Worm (Caenorhabditis elegans) whole organism, L4 larva: ENCODE data around the gene F41C3.8.

Source experiments
- aly-2 ChIP-seq: sonication (generic microtip); optimal IDR thresholded peaks from 2 replicates; lab custom pipeline; 2018; ENCODE audit warnings: missing biosample characterization, missing genetic modification characterization
- attf-4 ChIP-seq: sonication (generic microtip); optimal IDR thresholded peaks from 3 replicates; lab custom pipeline; 2017; ENCODE audit warnings: missing biosample characterization, missing genetic modification characterization
- ceh-32 ChIP-seq: sonication (generic microtip); optimal IDR thresholded peaks from 2 replicates; lab custom pipeline; 2016; ENCODE audit warnings: mild to moderate bottlenecking, missing genetic modification characterization, missing compliant biosample characterization; ENCODE audit not compliant: poor library complexity
- ceh-44 ChIP-seq: fragments of 200-800 bp; sonication (Bioruptor generic); IDR thresholded peaks from 2 replicates; pipeline ENCODE4 v1.3.6; 2022; ENCODE audit warnings: missing genetic modification reagents, missing genetic modification characterization, missing compliant biosample characterization
- hif-1 ChIP-seq, 2 experiments: sonication (generic microtip); optimal IDR thresholded peaks; 2 replicates each; lab custom pipeline; 2016 to 2017; ENCODE audit warnings: missing compliant biosample characterization in 2 of 2, missing genetic modification characterization in 2 of 2, missing genetic modification reagents in 2 of 2, missing genotype in 2 of 2, mild to moderate bottlenecking in 1 of 2
- lsy-2 ChIP-seq, 2 experiments: fragments of 150-350 bp in 1 of 2; sonication (generic microtip) in 1 of 2; optimal IDR thresholded peaks; 2 replicates each; lab custom pipeline; 2014 to 2017; ENCODE audit warnings: missing biosample characterization in 2 of 2, missing genetic modification characterization in 2 of 2
- mdl-1 ChIP-seq, 2 experiments: fragments of 150-350 bp in 1 of 2; sonication (generic microtip) in 1 of 2; optimal IDR thresholded peaks; 2 replicates each; lab custom pipeline; 2014 to 2017; ENCODE audit warnings: missing biosample characterization in 2 of 2, missing genetic modification characterization in 2 of 2
- nhr-237 ChIP-seq: sonication (generic microtip); optimal IDR thresholded peaks from 2 replicates; lab custom pipeline; 2017; ENCODE audit warnings: missing biosample characterization, missing genetic modification characterization
- ztf-11 ChIP-seq: fragments of 150-350 bp; optimal IDR thresholded peaks from 2 replicates; lab custom pipeline; 2014; ENCODE audit warnings: missing biosample characterization, missing genetic modification characterization

ce11 chrII:4677916-4678315 lies 37.9 kb upstream of the F41C3.8 start, which contains the start of gene T05A7.1:
- no peak for TF ChIP-seq attf-4
- no peak for TF ChIP-seq mdl-1 (tag; optimal IDR thresholded peaks at IDR 0.05; lab: Kevin White, UChicago)
- no peak for TF ChIP-seq ztf-11
- TF ChIP-seq ceh-44 (GFP tag; lab: Robert Waterston, UW), result no peak
- no peak for TF ChIP-seq lsy-2 (tag; optimal IDR thresholded peaks at IDR 0.05; lab: Kevin White, UChicago)
- no peak for TF ChIP-seq nhr-237 (tag; lab: Kevin White, UChicago)
- no peak for TF ChIP-seq aly-2
- no peak for TF ChIP-seq ceh-32 (tag; lab: Kevin White, UChicago)
- no peak for TF ChIP-seq hif-1 (tag; optimal IDR thresholded peaks at IDR 0.05; lab: Kevin White, UChicago)
